Fruit fly (Drosophila melanogaster): ENCODE data around the gene ppk18.

ppk18 gene

dm6 chr2L:9779754-9780153 lies 9.0 kb upstream of the ppk18 start:
- TF ChIP-seq CG14711 (tag; optimal IDR thresholded peaks at IDR 0.05) (no peak), tj (GFP tag; optimal IDR thresholded peaks at IDR 0.05) (peak; percentile 3)

DNA sequence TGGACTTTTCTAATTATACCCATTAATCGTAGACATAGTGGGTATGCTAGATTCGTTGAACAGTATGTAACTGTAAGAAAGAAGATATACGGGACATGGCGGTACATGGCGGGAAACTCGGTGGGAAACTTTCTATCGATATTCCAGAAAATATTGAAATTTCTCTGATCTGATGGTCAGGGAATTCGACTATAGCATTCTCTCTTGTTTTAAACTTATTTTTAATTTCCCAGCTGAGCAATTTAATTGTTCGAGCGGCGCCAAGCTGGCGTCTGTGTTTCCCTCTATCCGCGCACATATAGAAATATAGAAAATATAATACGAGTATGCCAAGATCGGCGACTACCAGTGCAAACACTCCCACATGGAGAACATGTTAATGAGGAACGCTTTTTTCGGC lies 8.4 kb upstream of the ppk18 start:
- no peak for TF ChIP-seq Mnt (GFP tag; optimal IDR thresholded peaks at IDR 0.05)
- TF ChIP-seq CG7045 (GFP tag; optimal IDR thresholded peaks at IDR 0.05), result peak; percentile 51
- peak; percentile 63 for TF ChIP-seq kay (GFP tag; ENCODE audit: borderline replicate concordance)
- TF ChIP-seq CG14711 (tag; optimal IDR thresholded peaks at IDR 0.05), result no peak
- peak; percentile 41 for TF ChIP-seq cic (GFP tag; optimal IDR thresholded peaks at IDR 0.05)
- TF ChIP-seq bab1 (GFP tag; optimal IDR thresholded peaks at IDR 0.05), result no peak
- peak; percentile 59 for TF ChIP-seq CG7101 (tag; optimal IDR thresholded peaks at IDR 0.05)
- TF ChIP-seq ovo (GFP tag; optimal IDR thresholded peaks at IDR 0.05), result no peak
- peak; percentile 42 for TF ChIP-seq CG5204 (GFP tag; optimal IDR thresholded peaks at IDR 0.05)
- TF ChIP-seq CG12768 (GFP tag; optimal IDR thresholded peaks at IDR 0.05), result peak; percentile 17
- TF ChIP-seq CG33017 (tag; optimal IDR thresholded peaks at IDR 0.05), result peak; percentile 69
- peak; percentile 29 for TF ChIP-seq CG11617 (GFP tag; optimal IDR thresholded peaks at IDR 0.05)
- no peak for TF ChIP-seq Clk (GFP tag; optimal IDR thresholded peaks at IDR 0.05)
- TF ChIP-seq tj (GFP tag; optimal IDR thresholded peaks at IDR 0.05), result no peak
- TF ChIP-seq Crg-1 (GFP tag; optimal IDR thresholded peaks at IDR 0.05), result no peak
- TF ChIP-seq toe (GFP tag; optimal IDR thresholded peaks at IDR 0.05), result no peak
- no peak for TF ChIP-seq CG1620 (GFP tag; optimal IDR thresholded peaks at IDR 0.05)

DNA sequence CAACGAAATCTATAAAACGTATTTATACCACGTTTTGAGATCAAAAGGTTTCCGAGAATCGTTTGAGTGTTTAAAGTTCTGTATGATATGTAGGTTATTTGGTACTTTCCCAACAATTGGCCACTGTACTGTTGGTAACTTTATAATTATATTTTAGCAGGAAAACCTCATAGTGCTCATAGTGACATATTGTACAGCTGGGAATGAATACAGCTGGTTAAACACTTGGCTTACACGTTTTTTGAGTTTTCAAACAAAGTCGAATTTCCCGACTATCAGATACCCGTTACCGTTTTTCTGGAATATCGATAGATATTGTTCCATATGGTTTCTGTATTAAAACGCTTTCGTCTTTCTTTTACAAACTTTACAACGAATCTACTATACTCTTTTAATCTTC lies 7.6 kb upstream of the ppk18 start:
- TF ChIP-seq CG14711 (tag; optimal IDR thresholded peaks at IDR 0.05), result no peak
- no peak for TF ChIP-seq Hr96 (GFP tag; optimal IDR thresholded peaks at IDR 0.05)
- TF ChIP-seq Clk (GFP tag; optimal IDR thresholded peaks at IDR 0.05), result no peak
- no peak for TF ChIP-seq CG5204 (GFP tag; optimal IDR thresholded peaks at IDR 0.05)
- TF ChIP-seq CG33017 (tag; optimal IDR thresholded peaks at IDR 0.05), result no peak
- no peak for TF ChIP-seq CG11617 (GFP tag; optimal IDR thresholded peaks at IDR 0.05)
- TF ChIP-seq CG12768 (GFP tag; optimal IDR thresholded peaks at IDR 0.05), result no peak

- TF ChIP-seq CG5204 (GFP tag; optimal IDR thresholded peaks at IDR 0.05) (no peak), CG7101 (tag; optimal IDR thresholded peaks at IDR 0.05) (no peak), Hr96 (GFP tag; optimal IDR thresholded peaks at IDR 0.05) (no peak), cic (GFP tag; optimal IDR thresholded peaks at IDR 0.05) (no peak), bab1 (GFP tag; optimal IDR thresholded peaks at IDR 0.05) (no peak), CG7045 (GFP tag; optimal IDR thresholded peaks at IDR 0.05) (no peak), CG12768 (GFP tag; optimal IDR thresholded peaks at IDR 0.05) (no peak), CG33017 (tag; optimal IDR thresholded peaks at IDR 0.05) (no peak), toe (GFP tag; optimal IDR thresholded peaks at IDR 0.05) (no peak), Clk (GFP tag; optimal IDR thresholded peaks at IDR 0.05) (no peak)
Measured at dm6 chr2L:9777927-9778326, 7.1 kb upstream of the ppk18 start.

- no peak for TF ChIP-seq Clk (GFP tag; optimal IDR thresholded peaks at IDR 0.05)
- no peak for TF ChIP-seq CG33017 (tag; optimal IDR thresholded peaks at IDR 0.05)
- TF ChIP-seq Crg-1 (GFP tag; optimal IDR thresholded peaks at IDR 0.05), result peak; percentile 10
- peak; percentile 2 for TF ChIP-seq ovo (GFP tag; optimal IDR thresholded peaks at IDR 0.05)
- TF ChIP-seq pad (GFP tag; optimal IDR thresholded peaks at IDR 0.05), result no peak
- TF ChIP-seq CG11617 (GFP tag; optimal IDR thresholded peaks at IDR 0.05), result peak; percentile 16
- peak; percentile 10 for TF ChIP-seq Mnt (GFP tag; optimal IDR thresholded peaks at IDR 0.05)
- TF ChIP-seq toe (GFP tag; optimal IDR thresholded peaks at IDR 0.05), result no peak
- TF ChIP-seq CG12768 (GFP tag; optimal IDR thresholded peaks at IDR 0.05), result no peak
- no peak for TF ChIP-seq tj (GFP tag; optimal IDR thresholded peaks at IDR 0.05)
- peak; percentile 35 for TF ChIP-seq kay (GFP tag; ENCODE audit: borderline replicate concordance)
- TF ChIP-seq CG14711 (tag; optimal IDR thresholded peaks at IDR 0.05), result peak; percentile 16
- TF ChIP-seq CG7101 (tag; optimal IDR thresholded peaks at IDR 0.05), result peak; percentile 25
Measured at dm6 chr2L:9774980-9775628, 4.3 kb upstream of the ppk18 start, which contains the start of the genes ppk11 and ppk16. Gene ppk11, minus strand, starts transcription at chr2L:9775030. Gene ppk16, minus strand, starts transcription at chr2L:9775030.

DNA sequence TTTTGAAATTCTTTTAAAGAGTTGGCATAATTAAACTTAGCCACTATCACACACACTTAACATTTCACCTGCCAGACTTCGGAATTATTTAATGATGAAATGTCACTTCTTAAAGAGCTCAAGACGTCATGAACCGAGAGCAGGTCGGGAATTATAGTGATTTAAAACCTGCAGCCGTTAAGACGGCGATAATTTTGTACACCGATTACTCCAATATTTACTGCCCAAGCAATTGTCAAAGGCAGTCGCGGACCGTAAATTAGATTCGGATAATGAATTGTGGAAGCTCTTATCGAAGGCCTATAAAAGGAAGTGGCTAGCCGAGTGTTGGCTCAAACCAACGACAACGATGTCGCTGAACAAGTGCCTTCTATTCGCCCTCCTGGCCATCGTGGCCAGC lies 2.1 kb downstream of the ppk18 start, which contains the start of gene CG17633:
CG17633 (plus strand) TSS at position 326 of the 400 bp plus-strand sequence.
- TF ChIP-seq Clk (GFP tag; optimal IDR thresholded peaks at IDR 0.05) (no peak), tj (GFP tag; optimal IDR thresholded peaks at IDR 0.05) (no peak), cic (GFP tag; optimal IDR thresholded peaks at IDR 0.05) (no peak), CG14711 (tag; optimal IDR thresholded peaks at IDR 0.05) (no peak), CG7045 (GFP tag; optimal IDR thresholded peaks at IDR 0.05) (no peak), CG1620 (GFP tag; optimal IDR thresholded peaks at IDR 0.05) (no peak), cnc (optimal IDR thresholded peaks at IDR 0.05) (no peak), CG11617 (GFP tag; optimal IDR thresholded peaks at IDR 0.05) (no peak), CG5204 (GFP tag; optimal IDR thresholded peaks at IDR 0.05) (no peak), Mnt (GFP tag; optimal IDR thresholded peaks at IDR 0.05) (no peak), CG33017 (tag; optimal IDR thresholded peaks at IDR 0.05) (no peak), pad (GFP tag; optimal IDR thresholded peaks at IDR 0.05) (no peak), CG7101 (tag; optimal IDR thresholded peaks at IDR 0.05) (no peak)

DNA sequence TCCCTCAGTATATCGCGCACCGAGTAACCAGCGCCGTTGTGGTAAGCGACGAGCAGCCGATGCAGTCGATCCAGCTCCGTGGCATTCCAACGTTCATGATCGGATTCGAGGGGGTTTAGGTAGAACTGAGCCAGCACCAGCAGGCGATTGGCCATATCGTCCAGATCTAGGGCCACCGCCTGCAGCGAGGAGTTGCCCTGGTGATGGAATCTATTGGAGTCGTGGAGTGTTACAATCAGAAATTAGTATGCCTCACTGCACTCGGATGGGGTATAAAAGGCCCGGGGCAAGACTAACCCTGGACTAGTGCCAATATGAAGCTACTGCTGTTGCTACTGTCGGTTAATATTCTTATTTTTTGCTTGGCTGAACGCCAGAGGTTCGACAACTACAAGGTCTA lies 4.0 kb downstream of the ppk18 start, which contains the start of gene CG4017:
CG4017 (plus strand) TSS at position 301 of the 400 bp plus-strand sequence.
- TF ChIP-seq toe (GFP tag; optimal IDR thresholded peaks at IDR 0.05) (no peak), Hr96 (GFP tag; optimal IDR thresholded peaks at IDR 0.05) (no peak), cnc (optimal IDR thresholded peaks at IDR 0.05) (no peak), Crg-1 (GFP tag; optimal IDR thresholded peaks at IDR 0.05) (no peak), CG11617 (GFP tag; optimal IDR thresholded peaks at IDR 0.05) (no peak), ovo (GFP tag; optimal IDR thresholded peaks at IDR 0.05) (no peak), kay (GFP tag; ENCODE audit: borderline replicate concordance) (no peak), pad (GFP tag; optimal IDR thresholded peaks at IDR 0.05) (no peak), Clk (GFP tag; optimal IDR thresholded peaks at IDR 0.05) (no peak)

Data from whole organism, adult.